Worm (Caenorhabditis elegans): Measurements from ENCODE around the gene pals-27.
"Not testable (repeated sequence)": the region's sequence is repeated elsewhere in the genome, so short reads cannot be mapped to it uniquely, and the experiment has no call there.

The pals-27 gene

DNA sequence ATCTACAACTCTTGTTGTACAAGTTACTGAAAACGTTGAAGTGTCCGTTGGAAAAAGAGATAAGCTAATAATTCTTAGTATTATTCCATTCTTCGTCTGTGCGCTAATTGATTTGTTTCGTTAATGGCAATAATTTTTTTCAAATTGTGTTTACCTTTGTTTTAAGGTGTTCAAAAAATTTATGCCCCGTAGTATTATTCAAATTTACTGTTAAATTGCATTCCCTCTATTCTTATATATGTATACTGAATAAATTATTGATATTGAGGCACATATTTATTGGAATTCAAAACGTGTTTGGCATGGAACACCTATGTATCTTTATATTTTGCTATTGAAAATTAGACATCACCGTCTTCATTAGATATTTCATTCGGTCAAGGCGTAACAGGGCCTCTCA, 6.6 kb upstream of the pals-27 start, which contains the start of gene pals-26:
pals-26 (plus strand) TSS at position 301 of the 400 bp plus-strand sequence.
- TF ChIP-seq nfya-1 (tag; optimal IDR thresholded peaks at IDR 0.05; ENCODE audit: borderline replicate concordance, insufficient read depth) (no peak), nhr-27 (tag; optimal IDR thresholded peaks at IDR 0.05) (no peak), repo-1 (tag; optimal IDR thresholded peaks at IDR 0.05) (no peak)

DNA sequence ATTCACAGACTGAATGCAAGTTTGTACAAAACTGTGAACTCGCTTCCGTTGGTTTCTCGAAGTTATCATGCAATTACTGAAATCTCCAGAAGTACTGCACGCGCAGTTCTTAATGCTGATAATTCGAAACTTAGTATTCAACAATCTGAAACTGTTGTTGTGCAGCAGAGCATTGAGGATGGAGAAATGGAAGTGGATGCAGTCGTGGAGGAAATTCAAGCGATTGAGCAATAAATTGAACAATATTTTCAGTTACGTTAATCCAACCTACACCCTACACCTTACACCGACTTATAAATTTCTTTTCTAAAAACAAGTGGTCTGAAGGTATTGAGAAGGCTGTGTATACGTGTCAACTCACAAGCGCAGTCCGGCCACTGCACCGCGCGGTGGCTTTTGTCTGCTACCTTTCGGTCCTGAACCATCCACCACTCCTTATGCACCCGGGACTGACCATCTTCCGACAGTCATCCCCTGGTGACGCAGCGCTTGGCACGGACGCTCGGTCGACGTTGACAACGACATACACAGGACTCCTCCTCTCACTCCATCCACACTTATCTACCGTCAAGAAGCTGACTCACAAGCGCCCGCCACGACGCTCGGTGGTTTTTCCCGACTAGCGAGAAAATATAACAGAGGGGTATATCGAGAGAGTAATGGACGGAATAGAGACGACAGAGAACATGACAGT, 2.7 kb upstream of the pals-27 start:
- peak; percentile 59 for TF ChIP-seq Y56A3A.18 (GFP tag; IDR thresholded peaks at IDR 0.05)
- TF ChIP-seq K12H6.12 (tag; optimal IDR thresholded peaks at IDR 0.05): peak; percentile 88
- TF ChIP-seq tbp1 (GFP tag; optimal IDR thresholded peaks at IDR 0.05): peak; percentile 77
- TF ChIP-seq attf-5 (GFP tag; optimal IDR thresholded peaks at IDR 0.05): peak; percentile 10
- TF ChIP-seq hmg-20 (GFP tag; IDR thresholded peaks at IDR 0.05): peak; percentile 60
- TF ChIP-seq lin-26 (GFP tag; IDR thresholded peaks at IDR 0.05): peak; percentile 72
- peak; percentile 38 for TF ChIP-seq lin-54 (GFP tag; optimal IDR thresholded peaks at IDR 0.05)
- TF ChIP-seq Y53G8AR.9 (GFP tag; conservative IDR thresholded peaks at IDR 0.05): 0 out of 2 replicates have a peak, but pooled peaks have one; percentile 24
- TF ChIP-seq chd-7 (tag; optimal IDR thresholded peaks at IDR 0.05): peak; percentile 59
- peak; percentile 67 for TF ChIP-seq B0261.1 (tag; optimal IDR thresholded peaks at IDR 0.05)
- TF ChIP-seq dox-1 (GFP tag; IDR thresholded peaks at IDR 0.05): peak; percentile 94
- TF ChIP-seq snpc-4 (GFP tag; optimal IDR thresholded peaks at IDR 0.05); ama-1 (optimal IDR thresholded peaks at IDR 0.05); cebp-1 (GFP tag; IDR thresholded peaks at IDR 0.05): not testable (repeated sequence)
- TF ChIP-seq snpc-4 (tag; optimal IDR thresholded peaks at IDR 0.05): peak in 3 of 4 experiments; percentile 2 to 66 (median 65)
- peak; percentile 28 for TF ChIP-seq madf-6 (GFP tag; IDR thresholded peaks at IDR 0.05)
- peak; percentile 42 for TF ChIP-seq ztf-3 (GFP tag; optimal IDR thresholded peaks at IDR 0.05)
- peak; percentile 63 for TF ChIP-seq fkh-3 (tag; optimal IDR thresholded peaks at IDR 0.05)
- peak in 1 of 2 experiments; percentile 25 for TF ChIP-seq ama-1 (GFP tag; optimal IDR thresholded peaks at IDR 0.05)
- peak; percentile 1 for TF ChIP-seq somi-1 (GFP tag; optimal IDR thresholded peaks at IDR 0.05)
- TF ChIP-seq F33H1.4 (GFP tag; IDR thresholded peaks at IDR 0.05): peak; percentile 47
- peak; percentile 34 to 51 for TF ChIP-seq let-607 (tag; optimal IDR thresholded peaks at IDR 0.05)
- 0 out of 2 replicates have a peak, but pooled peaks have one; percentile 39 for TF ChIP-seq ztf-28 (GFP tag; IDR thresholded peaks at IDR 0.05)
- peak; percentile 82 for TF ChIP-seq lin-40 (tag; optimal IDR thresholded peaks at IDR 0.05)
- peak; percentile 54 for TF ChIP-seq cebp-1 (tag; optimal IDR thresholded peaks at IDR 0.05)
- TF ChIP-seq C06A6.2 (GFP tag; conservative IDR thresholded peaks at IDR 0.05): peak; percentile 27; the same call in 1 of the 2 replicates
- TF ChIP-seq B0035.1 (tag; optimal IDR thresholded peaks at IDR 0.05): peak; percentile 47
- peak in 1 of 3 experiments; percentile 59 for TF ChIP-seq lin-35 (GFP tag; optimal IDR thresholded peaks at IDR 0.05)
- TF ChIP-seq egl-44 (GFP tag; IDR thresholded peaks at IDR 0.05): peak; percentile 76
- peak; percentile 57 for TF ChIP-seq rcor-1 (GFP tag; IDR thresholded peaks at IDR 0.05)
- TF ChIP-seq zfh-2 (GFP tag; conservative IDR thresholded peaks at IDR 0.05): peak; percentile 88
- TF ChIP-seq zim-3 (tag; optimal IDR thresholded peaks at IDR 0.05): peak; percentile 49
- TF ChIP-seq hmg-1.2 (GFP tag; IDR thresholded peaks at IDR 0.05): peak; percentile 76
- TF ChIP-seq cebp-2 (GFP tag; IDR thresholded peaks at IDR 0.05): peak; percentile 16; the same call in 1 of the 2 replicates
- peak; percentile 34 for TF ChIP-seq lsl-1 (GFP tag; optimal IDR thresholded peaks at IDR 0.05)
- TF ChIP-seq Y79H2A.3 (GFP tag; conservative IDR thresholded peaks at IDR 0.05): 0 out of 2 replicates have a peak, but pooled peaks have one; percentile 10
- peak; percentile 56 for TF ChIP-seq pbrm-1 (GFP tag; IDR thresholded peaks at IDR 0.05)
- peak; percentile 25 for TF ChIP-seq ceh-100 (GFP tag; IDR thresholded peaks at IDR 0.05)
- peak; percentile 82; the same call in 1 of the 2 replicates for TF ChIP-seq nfyb-1 (GFP tag; IDR thresholded peaks at IDR 0.05)
- TF ChIP-seq madf-10 (tag; optimal IDR thresholded peaks at IDR 0.05): peak; percentile 9
- peak; percentile 17; the same call in 1 of the 2 replicates for TF ChIP-seq C17E4.6 (GFP tag; IDR thresholded peaks at IDR 0.05)
- peak; percentile 13 for TF ChIP-seq nhr-179 (tag; optimal IDR thresholded peaks at IDR 0.05)

All from whole organism, young adult.